Fruit fly (Drosophila melanogaster): ENCODE results near the gene Dph1.

DNA sequence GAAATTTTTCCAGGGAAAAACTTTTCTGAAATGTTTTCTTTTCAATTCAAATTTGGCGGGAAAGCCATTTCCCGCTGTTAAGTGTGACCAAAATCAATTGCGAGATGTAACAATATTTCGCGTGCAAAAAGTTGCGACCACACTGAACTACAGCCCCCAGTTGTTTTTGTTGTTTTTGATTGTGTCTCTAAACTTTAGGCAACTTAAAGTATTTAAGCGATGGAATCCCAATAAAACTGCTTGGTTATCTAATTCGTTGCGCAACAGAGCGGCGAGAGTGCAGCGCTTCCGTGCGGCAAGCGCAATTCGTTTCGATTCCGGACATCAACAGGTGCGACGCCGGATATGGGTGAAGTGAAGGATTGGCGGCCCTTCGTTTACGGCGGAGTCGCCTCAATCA is 24.0 kb upstream of the Dph1 start, which contains the start of gene Bmcp:
- TF ChIP-seq Vsx2 (GFP tag; optimal IDR thresholded peaks at IDR 0.05; ENCODE audit: partially characterized antibody) = no peak
- TF ChIP-seq Sp1 (GFP tag; optimal IDR thresholded peaks at IDR 0.05) = no peak
- TF ChIP-seq Dfd (GFP tag; optimal IDR thresholded peaks at IDR 0.05) = no peak
- no peak for TF ChIP-seq Myc (optimal IDR thresholded peaks at IDR 0.05)
- no peak for TF ChIP-seq Abd-B (GFP tag; optimal IDR thresholded peaks at IDR 0.05)
- TF ChIP-seq Hr78 (GFP tag; optimal IDR thresholded peaks at IDR 0.05) = no peak
- no peak for TF ChIP-seq jim (GFP tag; optimal IDR thresholded peaks at IDR 0.05)
- TF ChIP-seq h (GFP tag; optimal IDR thresholded peaks at IDR 0.05) = no peak
- no peak for TF ChIP-seq rgr (GFP tag; optimal IDR thresholded peaks at IDR 0.05)
- TF ChIP-seq foxo (GFP tag; optimal IDR thresholded peaks at IDR 0.05) = no peak
- no peak for TF ChIP-seq usp (GFP tag; optimal IDR thresholded peaks at IDR 0.05)
- TF ChIP-seq OdsH (GFP tag; optimal IDR thresholded peaks at IDR 0.05) = no peak

Measured in whole organism, wandering third instar larva.